Fruit fly (Drosophila melanogaster) whole organism, embryonic: ENCODE measurements around the gene CG9855.

Experiments used
- ATbp ChIP-seq: fragments of 200-800 bp; sonication (Bioruptor generic); optimal IDR thresholded peaks from 2 replicates; lab custom pipeline; 2017; ENCODE audit warnings: missing biosample characterization, mild to moderate bottlenecking, missing genetic modification characterization, missing genetic modification reagents
- Asciz ChIP-seq: fragments of 200-800 bp; sonication (Bioruptor generic); optimal IDR thresholded peaks from 2 replicates; lab custom pipeline; 2017; ENCODE audit warnings: missing biosample characterization, mild to moderate bottlenecking, missing genetic modification characterization, missing genetic modification reagents
- CG10654 ChIP-seq: fragments of 200-800 bp; sonication (Bioruptor generic); optimal IDR thresholded peaks from 2 replicates; lab custom pipeline; 2016; ENCODE audit warnings: missing biosample characterization, missing genetic modification characterization
- CG13296 ChIP-seq: fragments of 200-800 bp; sonication (Bioruptor generic); optimal IDR thresholded peaks from 3 replicates; lab custom pipeline; 2018; ENCODE audit warnings: missing biosample characterization, mild to moderate bottlenecking, missing genetic modification characterization
- CG14667 ChIP-seq: fragments of 200-800 bp; sonication (Bioruptor generic); IDR thresholded peaks from 2 replicates; pipeline ENCODE4 v1.3.6; 2022; ENCODE audit warnings: missing biosample characterization, missing genetic modification characterization
- CG15073 ChIP-seq: fragments of 200-800 bp; sonication (Bioruptor generic); optimal IDR thresholded peaks from 2 replicates; lab custom pipeline; 2016; ENCODE audit warnings: missing biosample characterization, missing genetic modification characterization
- CG16813 ChIP-seq: fragments of 200-800 bp; sonication (Bioruptor generic); IDR thresholded peaks from 3 replicates; pipeline ENCODE4 v1.3.6; 2022; ENCODE audit warnings: missing biosample characterization, missing genetic modification characterization; ENCODE audit not compliant: partially characterized antibody
- CG17568 ChIP-seq: fragments of 200-800 bp; sonication (Bioruptor generic); optimal IDR thresholded peaks from 2 replicates; lab custom pipeline; 2018; ENCODE audit warnings: missing biosample characterization, mild to moderate bottlenecking, missing genetic modification characterization, moderate library complexity
- CG17612 ChIP-seq: fragments of 200-800 bp; sonication (Bioruptor generic); IDR thresholded peaks from 2 replicates; pipeline ENCODE4 v1.3.6; 2022; ENCODE audit warnings: missing biosample characterization, missing genetic modification characterization
- CG1792 ChIP-seq: fragments of 200-800 bp; sonication (Bioruptor generic); optimal IDR thresholded peaks from 2 replicates; lab custom pipeline; 2016; ENCODE audit warnings: missing biosample characterization, missing genetic modification characterization
- CG18764 ChIP-seq: fragments of 200-800 bp; sonication (Bioruptor generic); optimal IDR thresholded peaks from 3 replicates; lab custom pipeline; 2016; ENCODE audit warnings: missing biosample characterization, missing genetic modification characterization
- CG31365 ChIP-seq: fragments of 200-800 bp; sonication (Bioruptor generic); optimal IDR thresholded peaks from 2 replicates; lab custom pipeline; 2018; ENCODE audit warnings: missing biosample characterization, mild to moderate bottlenecking, missing genetic modification characterization
- CG32532 ChIP-seq: fragments of 200-800 bp; sonication (Bioruptor generic); IDR thresholded peaks from 2 replicates; pipeline ENCODE4 v1.3.6; 2022; ENCODE audit warnings: missing biosample characterization, missing genetic modification characterization
- CG32772 ChIP-seq: fragments of 200-800 bp; sonication (Bioruptor generic); IDR thresholded peaks from 2 replicates; pipeline ENCODE4 v1.3.6; 2022; ENCODE audit warnings: missing biosample characterization, missing genetic modification characterization
- CG3281 ChIP-seq: fragments of 200-800 bp; sonication (Bioruptor generic); optimal IDR thresholded peaks from 3 replicates; lab custom pipeline; 2017; ENCODE audit warnings: missing biosample characterization, mild to moderate bottlenecking, missing genetic modification characterization
- CG4282 ChIP-seq: fragments of 200-800 bp; sonication (Bioruptor generic); optimal IDR thresholded peaks from 2 replicates; lab custom pipeline; 2016; ENCODE audit warnings: missing biosample characterization, missing genetic modification characterization
- CG6272 ChIP-seq: fragments of 200-800 bp; sonication (Bioruptor generic); IDR thresholded peaks from 2 replicates; pipeline ENCODE4 v1.3.6; 2022; ENCODE audit warnings: missing biosample characterization, missing genetic modification characterization
- CG6683 ChIP-seq: fragments of 200-800 bp; sonication (Bioruptor generic); optimal IDR thresholded peaks from 2 replicates; lab custom pipeline; 2017; ENCODE audit warnings: missing biosample characterization, mild to moderate bottlenecking, missing genetic modification characterization, missing genetic modification reagents
- CG7963 ChIP-seq: fragments of 200-800 bp; sonication (Bioruptor generic); IDR thresholded peaks from 3 replicates; pipeline ENCODE4 v1.3.6; 2022; ENCODE audit warnings: missing biosample characterization, missing genetic modification characterization; ENCODE audit not compliant: partially characterized antibody
- CG8290 ChIP-seq, 3 experiments: fragments of 200-800 bp; sonication (Bioruptor generic); optimal IDR thresholded peaks; 2 replicates each; lab custom pipeline; 2016 to 2019; ENCODE audit warnings: missing biosample characterization in 3 of 3, missing genetic modification characterization in 3 of 3, mild to moderate bottlenecking in 2 of 3, moderate library complexity in 1 of 3
- CG8924 ChIP-seq: fragments of 200-800 bp; optimal IDR thresholded peaks from 3 replicates; lab custom pipeline; 2019; ENCODE audit warnings: missing biosample characterization, mild to moderate bottlenecking, missing genetic modification characterization, moderate library complexity
- CG9797 ChIP-seq: fragments of 200-800 bp; sonication (Bioruptor generic); optimal IDR thresholded peaks from 3 replicates; lab custom pipeline; 2018; ENCODE audit warnings: missing biosample characterization, mild to moderate bottlenecking, missing genetic modification characterization
- CG9876 ChIP-seq: fragments of 200-800 bp; sonication (Bioruptor generic); optimal IDR thresholded peaks from 2 replicates; lab custom pipeline; 2016; ENCODE audit warnings: missing biosample characterization, missing genetic modification characterization
- Chrac-16 ChIP-seq: fragments of 200-800 bp; sonication (Bioruptor generic); optimal IDR thresholded peaks from 3 replicates; lab custom pipeline; 2016; ENCODE audit warnings: missing biosample characterization, missing genetic modification characterization
- Dfd ChIP-seq, 2 experiments: fragments of >200 bp; optimal IDR thresholded peaks; 2 replicates each; lab custom pipeline; 2017; ENCODE audit warnings: missing biosample characterization in 2 of 2, missing genetic modification characterization in 2 of 2
- Doc2 ChIP-seq: fragments of 200-800 bp; sonication (Bioruptor generic); IDR thresholded peaks from 2 replicates; pipeline ENCODE4 v1.3.6; 2022; ENCODE audit warnings: missing biosample characterization, missing genetic modification characterization
- Drgx ChIP-seq: fragments of 200-800 bp; sonication (Bioruptor generic); IDR thresholded peaks from 2 replicates; pipeline ENCODE4 v1.3.6; 2022; ENCODE audit warnings: missing biosample characterization, missing genetic modification characterization
- Hey ChIP-seq: fragments of 200-800 bp; sonication (Bioruptor generic); optimal IDR thresholded peaks from 3 replicates; lab custom pipeline; 2018; ENCODE audit warnings: missing biosample characterization, mild to moderate bottlenecking, missing genetic modification characterization
- Mes4 ChIP-seq: fragments of 200-800 bp; sonication (Bioruptor generic); optimal IDR thresholded peaks from 2 replicates; lab custom pipeline; 2016; ENCODE audit warnings: missing biosample characterization, missing genetic modification characterization
- NC2β ChIP-seq: fragments of 200-800 bp; sonication (Bioruptor generic); optimal IDR thresholded peaks from 2 replicates; lab custom pipeline; 2016; ENCODE audit warnings: missing biosample characterization, missing genetic modification characterization
- NFAT ChIP-seq: fragments of 200-800 bp; sonication (Bioruptor generic); IDR thresholded peaks from 2 replicates; pipeline ENCODE4 v1.3.6; 2022; ENCODE audit warnings: missing biosample characterization, missing genetic modification characterization
- Optix ChIP-seq: fragments of 200-800 bp; sonication (Bioruptor generic); IDR thresholded peaks from 3 replicates; pipeline ENCODE4 v1.3.6; 2022; ENCODE audit warnings: missing biosample characterization, missing genetic modification characterization
- Poxn ChIP-seq: fragments of 200-800 bp; sonication (Bioruptor generic); IDR thresholded peaks from 2 replicates; pipeline ENCODE4 v1.3.6; 2022; ENCODE audit warnings: missing biosample characterization, missing genetic modification characterization
- Scr ChIP-seq: fragments of 200-800 bp; sonication (Bioruptor generic); IDR thresholded peaks from 2 replicates; pipeline ENCODE4 v1.3.6; 2022; ENCODE audit warnings: missing biosample characterization, missing genetic modification characterization; ENCODE audit not compliant: partially characterized antibody
- al ChIP-seq: fragments of 200-800 bp; sonication (Bioruptor generic); IDR thresholded peaks from 2 replicates; pipeline ENCODE4 v1.3.6; 2022; ENCODE audit warnings: missing biosample characterization, missing genetic modification characterization
- ap ChIP-seq: fragments of 200-800 bp; sonication (Bioruptor generic); IDR thresholded peaks from 2 replicates; pipeline ENCODE4 v1.3.6; 2022; ENCODE audit warnings: missing biosample characterization, missing genetic modification characterization
- chm ChIP-seq: fragments of 200-800 bp; sonication (Bioruptor generic); IDR thresholded peaks from 2 replicates; pipeline ENCODE4 v1.3.6; 2022; ENCODE audit warnings: missing biosample characterization, missing genetic modification characterization
- gem ChIP-seq: fragments of 200-800 bp; sonication (Bioruptor generic); optimal IDR thresholded peaks from 2 replicates; lab custom pipeline; 2019; ENCODE audit warnings: missing biosample characterization, mild to moderate bottlenecking, missing genetic modification characterization, moderate library complexity
- grn ChIP-seq: fragments of 200-800 bp; sonication (Bioruptor generic); optimal IDR thresholded peaks from 3 replicates; lab custom pipeline; 2017; ENCODE audit warnings: missing biosample characterization, missing genetic modification characterization
- maf-S ChIP-seq: fragments of 200-800 bp; sonication (Bioruptor generic); optimal IDR thresholded peaks from 2 replicates; lab custom pipeline; 2016; ENCODE audit warnings: missing biosample characterization, missing genetic modification characterization
- odd ChIP-seq: fragments of 200-800 bp; sonication (Bioruptor generic); optimal IDR thresholded peaks from 2 replicates; lab custom pipeline; 2017; ENCODE audit warnings: missing biosample characterization, mild to moderate bottlenecking, missing genetic modification characterization
- otp ChIP-seq: fragments of 200-800 bp; sonication (Bioruptor generic); IDR thresholded peaks from 3 replicates; pipeline ENCODE4, ENCODE4 v1.3.6; 2022; ENCODE audit warnings: missing biosample characterization, missing genetic modification characterization
- pb ChIP-seq: fragments of 200-800 bp; sonication (Bioruptor generic); optimal IDR thresholded peaks from 3 replicates; lab custom pipeline; 2016; ENCODE audit warnings: missing biosample characterization, missing genetic modification characterization
- pros ChIP-seq: fragments of 200-800 bp; sonication (Bioruptor generic); optimal IDR thresholded peaks from 3 replicates; lab custom pipeline; 2019; ENCODE audit warnings: missing biosample characterization, mild to moderate bottlenecking, missing genetic modification characterization, moderate library complexity
- pzg ChIP-seq: fragments of 200-800 bp; sonication (Bioruptor generic); optimal IDR thresholded peaks from 3 replicates; lab custom pipeline; 2018; ENCODE audit warnings: missing biosample characterization, mild to moderate bottlenecking, missing genetic modification characterization, moderate library complexity
- row ChIP-seq: fragments of 200-800 bp; sonication (Bioruptor generic); IDR thresholded peaks from 3 replicates; pipeline ENCODE4 v1.3.6; 2022; ENCODE audit warnings: missing biosample characterization, missing genetic modification characterization
- run ChIP-seq: fragments of 200-800 bp; sonication (Bioruptor generic); optimal IDR thresholded peaks from 3 replicates; lab custom pipeline; 2018; ENCODE audit warnings: missing biosample characterization, mild to moderate bottlenecking, missing genetic modification characterization
- sens ChIP-seq: fragments of 200-800 bp; sonication (Bioruptor generic); peaks from one replicate; lab custom pipeline; 2016; ENCODE audit warnings: missing biosample characterization, missing genetic modification characterization
- vfl ChIP-seq: fragments of 200-800 bp; sonication (Bioruptor generic); optimal IDR thresholded peaks from 2 replicates; lab custom pipeline; 2016; ENCODE audit warnings: missing biosample characterization, missing genetic modification characterization
- vnd ChIP-seq: fragments of 200-800 bp; sonication (Bioruptor generic); IDR thresholded peaks from 3 replicates; pipeline ENCODE4 v1.3.6; 2022; ENCODE audit warnings: missing biosample characterization, missing genetic modification characterization; ENCODE audit not compliant: partially characterized antibody
- z ChIP-seq: fragments of 200-800 bp; sonication (Bioruptor generic); IDR thresholded peaks from 3 replicates; pipeline ENCODE4 v1.3.6; 2022; ENCODE audit warnings: missing biosample characterization, missing genetic modification characterization

The CG9855 gene

dm6 chr3R:4437113-4437512 lies 39.4 kb upstream of the CG9855 start, which contains the start of the genes Lipt2 and CG14650 (continued):
- TF ChIP-seq grn (no peak), chm (GFP tag; lab: Robert Waterston, UW) (no peak), CG9876 (GFP tag; lab: Kevin White, UChicago) (peak; percentile 61), Hey (tag; lab: Kevin White, UChicago) (no peak), sens (GFP tag; lab: Kevin White, UChicago) (peak; percentile 93), pros (GFP tag; lab: Kevin White, UChicago) (no peak), CG4282 (GFP tag; lab: Kevin White, UChicago) (peak; percentile 32), gem (tag; lab: Kevin White, UChicago) (no peak), al (no peak), pzg (GFP tag; lab: Kevin White, UChicago) (peak; percentile 81), CG32772 (GFP tag; lab: Robert Waterston, UW) (0 out of 2 replicates have a peak, but pooled peaks have one; percentile 18), CG10654 (GFP tag; lab: Kevin White, UChicago) (peak; percentile 42), ATbp (GFP tag; lab: Kevin White, UChicago) (no peak), maf-S (GFP tag; lab: Kevin White, UChicago) (peak; percentile 12), CG17568 (no peak), CG6683 (no peak), ap (GFP tag; lab: Robert Waterston, UW) (no peak), Mes4 (GFP tag; lab: Kevin White, UChicago) (peak; percentile 47), CG14667 (GFP tag; lab: Robert Waterston, UW) (no peak), CG32532 (GFP tag; lab: Robert Waterston, UW) (peak; percentile 56), otp (GFP tag; lab: Robert Waterston, UW) (0 out of 3 replicates have a peak, but pooled peaks have one; percentile 38), Dfd (GFP tag; optimal IDR thresholded peaks at IDR 0.05; lab: Kevin White, UChicago) (no peak), Chrac-16 (GFP tag; lab: Kevin White, UChicago) (peak; percentile 70), CG1792 (GFP tag; lab: Kevin White, UChicago) (peak; percentile 47), Poxn (GFP tag; lab: Robert Waterston, UW) (no peak), z (GFP tag; lab: Robert Waterston, UW) (no peak), pb (peak; percentile 33), Doc2 (GFP tag; lab: Robert Waterston, UW) (no peak), CG17612 (no peak), Asciz (GFP tag; lab: Kevin White, UChicago) (no peak), NC2β (peak; percentile 73), CG6272 (GFP tag; lab: Robert Waterston, UW) (peak; percentile 40; the same call in 1 of the 2 replicates), odd (no peak), CG8924 (tag; lab: Kevin White, UChicago) (peak; percentile 74), CG15073 (GFP tag; lab: Kevin White, UChicago) (no peak), vfl (GFP tag; lab: Kevin White, UChicago) (peak; percentile 12), Scr (GFP tag; lab: Robert Waterston, UW) (peak; percentile 68), run (no peak), CG7963 (GFP tag; lab: Robert Waterston, UW) (no peak), CG18764 (GFP tag; lab: Kevin White, UChicago) (peak; percentile 37), CG8290 (GFP tag; optimal IDR thresholded peaks at IDR 0.05; lab: Kevin White, UChicago) (no peak), CG8290 (tag; optimal IDR thresholded peaks at IDR 0.05; lab: Kevin White, UChicago) (no peak), NFAT (GFP tag; lab: Robert Waterston, UW) (peak; percentile 49; the same call in 1 of the 2 replicates), CG3281 (GFP tag; lab: Kevin White, UChicago) (peak; percentile 90), row (GFP tag; lab: Robert Waterston, UW) (peak; percentile 73), CG31365 (tag; lab: Kevin White, UChicago) (no peak), Drgx (no peak), vnd (peak; percentile 47; the same call in 1 of the 3 replicates), CG13296 (GFP tag; lab: Kevin White, UChicago) (no peak), Optix (no peak; the same call in 2 of the 3 replicates), CG9797 (GFP tag; lab: Kevin White, UChicago) (peak; percentile 59), CG16813 (GFP tag; lab: Robert Waterston, UW) (peak; percentile 54; the same call in 2 of the 3 replicates)
